Fruit fly (Drosophila melanogaster) whole organism, adult: ENCODE measurements around the gene VhaM9.7-c.
A peak's percentile ranks its signal among the peaks of the same experiment; 100 is the strongest.

Source experiments
- CG11617 ChIP-seq: fragments of 200-800 bp; sonication (Bioruptor generic); optimal IDR thresholded peaks from 2 replicates; lab custom pipeline; 2017; ENCODE audit warnings: mild to moderate bottlenecking, missing biosample characterization, missing genetic modification reagents, missing genetic modification characterization
- CG12768 ChIP-seq: fragments of 200-800 bp; sonication (Bioruptor generic); optimal IDR thresholded peaks from 2 replicates; lab custom pipeline; 2017; ENCODE audit warnings: missing biosample characterization, missing genetic modification characterization, mild to moderate bottlenecking, moderate library complexity, missing genetic modification reagents
- CG14711 ChIP-seq: fragments of 200-800 bp; sonication (Bioruptor generic); optimal IDR thresholded peaks from 2 replicates; lab custom pipeline; 2018; ENCODE audit warnings: missing biosample characterization, mild to moderate bottlenecking, missing genetic modification characterization, moderate library complexity
- CG1620 ChIP-seq: fragments of 200-800 bp; sonication (Bioruptor generic); optimal IDR thresholded peaks from 2 replicates; lab custom pipeline; 2016; ENCODE audit warnings: missing biosample characterization, missing genetic modification characterization
- CG33017 ChIP-seq: fragments of 200-800 bp; sonication (Bioruptor generic); optimal IDR thresholded peaks from 2 replicates; lab custom pipeline; 2018; ENCODE audit warnings: missing biosample characterization, mild to moderate bottlenecking, missing genetic modification characterization, moderate library complexity
- CG5204 ChIP-seq: fragments of 200-800 bp; sonication (Bioruptor generic); optimal IDR thresholded peaks from 2 replicates; lab custom pipeline; 2016; ENCODE audit warnings: missing biosample characterization, missing genetic modification characterization
- CG7045 ChIP-seq: fragments of 200-800 bp; sonication (Bioruptor generic); optimal IDR thresholded peaks from 2 replicates; lab custom pipeline; 2017; ENCODE audit warnings: missing biosample characterization, mild to moderate bottlenecking, missing genetic modification characterization
- CG7101 ChIP-seq: fragments of 200-800 bp; sonication (Bioruptor generic); optimal IDR thresholded peaks from 2 replicates; lab custom pipeline; 2018; ENCODE audit warnings: missing biosample characterization, mild to moderate bottlenecking, missing genetic modification characterization, moderate library complexity
- Clk ChIP-seq: fragments of 200-800 bp; sonication (Bioruptor generic); optimal IDR thresholded peaks from 2 replicates; lab custom pipeline; 2017; ENCODE audit warnings: missing biosample characterization, missing genetic modification characterization
- Crg-1 ChIP-seq: fragments of 200-800 bp; sonication (Bioruptor generic); optimal IDR thresholded peaks from 2 replicates; lab custom pipeline; 2016; ENCODE audit warnings: missing biosample characterization, missing genetic modification characterization
- Hr96 ChIP-seq: fragments of 200-800 bp; sonication (Bioruptor generic); optimal IDR thresholded peaks from 2 replicates; lab custom pipeline; 2016; ENCODE audit warnings: missing biosample characterization, missing genetic modification characterization
- Mnt ChIP-seq: fragments of 200-800 bp; sonication (Bioruptor generic); optimal IDR thresholded peaks from 2 replicates; lab custom pipeline; 2016; ENCODE audit warnings: missing biosample characterization, mild to moderate bottlenecking, missing genetic modification characterization
- bab1 ChIP-seq: fragments of 200-800 bp; sonication (Bioruptor generic); optimal IDR thresholded peaks from 3 replicates; lab custom pipeline; 2019; ENCODE audit warnings: missing biosample characterization, mild to moderate bottlenecking, missing genetic modification characterization, moderate library complexity
- cic ChIP-seq: fragments of 200-800 bp; sonication (Bioruptor generic); optimal IDR thresholded peaks from 2 replicates; lab custom pipeline; 2017; ENCODE audit warnings: missing biosample characterization, mild to moderate bottlenecking, missing genetic modification characterization, moderate library complexity
- cnc ChIP-seq, 2 experiments: fragments of >200 bp; optimal IDR thresholded peaks; 2 replicates each; lab custom pipeline; 2017
- kay ChIP-seq: fragments of 200-800 bp; sonication (Bioruptor generic); peaks from one replicate; lab custom pipeline; 2016; ENCODE audit warnings: missing biosample characterization, missing genetic modification characterization, borderline replicate concordance
- ovo ChIP-seq: fragments of 200-800 bp; sonication (Bioruptor generic); optimal IDR thresholded peaks from 2 replicates; lab custom pipeline; 2016; ENCODE audit warnings: missing biosample characterization, missing genetic modification characterization
- pad ChIP-seq: fragments of 200-800 bp; sonication (Bioruptor generic); optimal IDR thresholded peaks from 3 replicates; lab custom pipeline; 2017; ENCODE audit warnings: missing biosample characterization, missing genetic modification characterization, mild to moderate bottlenecking, moderate library complexity, missing genetic modification reagents
- tj ChIP-seq: fragments of 200-800 bp; sonication (Bioruptor generic); optimal IDR thresholded peaks from 3 replicates; lab custom pipeline; 2017; ENCODE audit warnings: missing biosample characterization, mild to moderate bottlenecking, missing genetic modification characterization, moderate library complexity
- toe ChIP-seq: fragments of 200-800 bp; sonication (Bioruptor generic); optimal IDR thresholded peaks from 2 replicates; lab custom pipeline; 2016; ENCODE audit warnings: missing biosample characterization, missing genetic modification characterization

The VhaM9.7-c gene

dm6 chr3L:4221792-4222191 lies 35.1 kb upstream of the VhaM9.7-c start:
- TF ChIP-seq CG1620 (GFP tag; lab: Kevin White, UChicago) (no peak), Hr96 (GFP tag; lab: Kevin White, UChicago) (no peak), CG12768 (GFP tag; lab: Kevin White, UChicago) (no peak), Clk (GFP tag; lab: Kevin White, UChicago) (no peak)

dm6 chr3L:4221226-4221770 lies 34.6 kb upstream of the VhaM9.7-c start:
- TF ChIP-seq tj (GFP tag; lab: Kevin White, UChicago) (peak; percentile 84), CG7101 (tag; lab: Kevin White, UChicago) (peak; percentile 10), cic (peak; percentile 99), CG11617 (GFP tag; lab: Kevin White, UChicago) (no peak), kay (GFP tag; lab: Kevin White, UChicago) (no peak), CG14711 (peak; percentile 6), CG33017 (tag; lab: Kevin White, UChicago) (peak; percentile 59), Mnt (GFP tag; lab: Kevin White, UChicago) (peak; percentile 83), pad (GFP tag; lab: Kevin White, UChicago) (peak; percentile 54), CG12768 (GFP tag; lab: Kevin White, UChicago) (peak; percentile 82), CG7045 (GFP tag; lab: Kevin White, UChicago) (peak; percentile 50), bab1 (GFP tag; lab: Kevin White, UChicago) (no peak)

- TF ChIP-seq tj (GFP tag; lab: Kevin White, UChicago) = peak; percentile 71
- no peak for TF ChIP-seq Hr96 (GFP tag; lab: Kevin White, UChicago)
These were observed 34.0 kb upstream of the VhaM9.7-c start for dm6 chr3L:4220679-4221078.

dm6 chr3L:4219291-4220228 lies 32.9 kb upstream of the VhaM9.7-c start:
- TF ChIP-seq CG11617 (GFP tag; lab: Kevin White, UChicago) (no peak), cnc (optimal IDR thresholded peaks at IDR 0.05; lab: Kevin White, UChicago) (peak in 1 of 2 experiments; percentile 47), bab1 (GFP tag; lab: Kevin White, UChicago) (no peak), Clk (GFP tag; lab: Kevin White, UChicago) (no peak), ovo (GFP tag; lab: Kevin White, UChicago) (no peak), CG14711 (no peak), CG12768 (GFP tag; lab: Kevin White, UChicago) (peak; percentile 23), toe (GFP tag; lab: Kevin White, UChicago) (no peak), pad (GFP tag; lab: Kevin White, UChicago) (no peak), kay (GFP tag; lab: Kevin White, UChicago) (peak; percentile 73), cic (peak; percentile 59), CG33017 (tag; lab: Kevin White, UChicago) (peak; percentile 8), CG5204 (GFP tag; lab: Kevin White, UChicago) (no peak), CG7045 (GFP tag; lab: Kevin White, UChicago) (no peak), Mnt (GFP tag; lab: Kevin White, UChicago) (no peak), CG1620 (GFP tag; lab: Kevin White, UChicago) (no peak), Hr96 (GFP tag; lab: Kevin White, UChicago) (no peak)

- TF ChIP-seq CG11617 (GFP tag; lab: Kevin White, UChicago) = no peak
- TF ChIP-seq ovo (GFP tag; lab: Kevin White, UChicago) = no peak
- no peak for TF ChIP-seq CG33017 (tag; lab: Kevin White, UChicago)
- no peak for TF ChIP-seq CG5204 (GFP tag; lab: Kevin White, UChicago)
- TF ChIP-seq CG12768 (GFP tag; lab: Kevin White, UChicago) = no peak
- no peak for TF ChIP-seq CG7045 (GFP tag; lab: Kevin White, UChicago)
- TF ChIP-seq Clk (GFP tag; lab: Kevin White, UChicago) = no peak
- no peak for TF ChIP-seq kay (GFP tag; lab: Kevin White, UChicago)
- no peak for TF ChIP-seq toe (GFP tag; lab: Kevin White, UChicago)
- TF ChIP-seq CG14711 = no peak
- no peak for TF ChIP-seq CG1620 (GFP tag; lab: Kevin White, UChicago)
- no peak for TF ChIP-seq Hr96 (GFP tag; lab: Kevin White, UChicago)
- no peak for TF ChIP-seq tj (GFP tag; lab: Kevin White, UChicago)
- no peak for TF ChIP-seq pad (GFP tag; lab: Kevin White, UChicago)
- TF ChIP-seq Mnt (GFP tag; lab: Kevin White, UChicago) = no peak
- no peak for TF ChIP-seq cic
- TF ChIP-seq cnc (optimal IDR thresholded peaks at IDR 0.05; lab: Kevin White, UChicago) = no peak
- TF ChIP-seq Crg-1 (GFP tag; lab: Kevin White, UChicago) = no peak
These were observed 28.4 kb upstream of the VhaM9.7-c start, which contains the start of gene Cpr64Ad for dm6 chr3L:4215079-4215478. Gene Cpr64Ad, plus strand, starts transcription at chr3L:4215379.

- TF ChIP-seq CG1620 (GFP tag; lab: Kevin White, UChicago) (no peak), pad (GFP tag; lab: Kevin White, UChicago) (no peak), Clk (GFP tag; lab: Kevin White, UChicago) (no peak), kay (GFP tag; lab: Kevin White, UChicago) (no peak), cic (no peak), CG33017 (tag; lab: Kevin White, UChicago) (no peak), Hr96 (GFP tag; lab: Kevin White, UChicago) (no peak), CG7101 (tag; lab: Kevin White, UChicago) (no peak), Mnt (GFP tag; lab: Kevin White, UChicago) (no peak), CG5204 (GFP tag; lab: Kevin White, UChicago) (no peak), CG11617 (GFP tag; lab: Kevin White, UChicago) (no peak)
These were observed 26.1 kb upstream of the VhaM9.7-c start, which contains the start of gene Cpr64Ac for dm6 chr3L:4212815-4213214. Gene Cpr64Ac, minus strand, starts transcription at chr3L:4212915.
